Worm (Caenorhabditis elegans) whole organism, L2 larva: ENCODE results near the gene Y54G2A.32.

Source experiments
- R02D3.7 ChIP-seq: fragments of 150-350 bp; optimal IDR thresholded peaks from 2 replicates; lab custom pipeline; 2014; ENCODE audit warnings: missing biosample characterization, missing genetic modification characterization
- ZK546.5 ChIP-seq: sonication (generic microtip); optimal IDR thresholded peaks from 2 replicates; lab custom pipeline; 2017; ENCODE audit warnings: missing biosample characterization, missing genetic modification characterization
- ama-1 ChIP-seq: fragments of 150-350 bp; optimal IDR thresholded peaks from 2 replicates; lab custom pipeline; 2018; ENCODE audit warnings: inconsistent platforms
- blmp-1 ChIP-seq: sonication (generic microtip); optimal IDR thresholded peaks from 2 replicates; lab custom pipeline; 2017; ENCODE audit warnings: missing genetic modification characterization, mild to moderate bottlenecking, missing compliant biosample characterization, antibody characterized with exemption, moderate library complexity; ENCODE audit not compliant: insufficient read depth
- elt-1 ChIP-seq: fragments of 150-350 bp; optimal IDR thresholded peaks from 2 replicates; lab custom pipeline; 2014; ENCODE audit warnings: missing biosample characterization, missing genetic modification characterization
- lsy-2 ChIP-seq, 2 experiments: fragments of 150-350 bp in 1 of 2; sonication (generic microtip) in 1 of 2; optimal IDR thresholded peaks; 2 replicates each; lab custom pipeline; 2014 to 2017; ENCODE audit warnings: missing biosample characterization in 2 of 2, missing genetic modification characterization in 2 of 2
- mdl-1 ChIP-seq, 2 experiments: fragments of 150-350 bp in 1 of 2; sonication (generic microtip) in 1 of 2; optimal IDR thresholded peaks; 2 replicates each; lab custom pipeline; 2017; ENCODE audit warnings: missing biosample characterization in 2 of 2, missing genetic modification characterization in 2 of 2
- nhr-11 ChIP-seq: fragments of 150-350 bp; optimal IDR thresholded peaks from 2 replicates; lab custom pipeline; 2014; ENCODE audit warnings: missing biosample characterization, missing genetic modification characterization
- nhr-12 ChIP-seq: fragments of 150-350 bp; optimal IDR thresholded peaks from 2 replicates; lab custom pipeline; 2014; ENCODE audit warnings: missing biosample characterization, missing genetic modification characterization
- nhr-237 ChIP-seq: fragments of 150-350 bp; optimal IDR thresholded peaks from 2 replicates; lab custom pipeline; 2014; ENCODE audit warnings: missing biosample characterization, missing genetic modification characterization
- nhr-77 ChIP-seq: fragments of 150-350 bp; optimal IDR thresholded peaks from 2 replicates; lab custom pipeline; 2014; ENCODE audit warnings: missing biosample characterization, missing genetic modification characterization
- unc-39 ChIP-seq: fragments of 150-350 bp; optimal IDR thresholded peaks from 2 replicates; lab custom pipeline; 2014; ENCODE audit warnings: missing biosample characterization, missing genetic modification characterization
- unc-62 ChIP-seq: fragments of 150-350 bp; optimal IDR thresholded peaks from 2 replicates; lab custom pipeline; 2014; ENCODE audit warnings: missing biosample characterization, missing genetic modification reagents, missing genetic modification characterization
- ztf-11 ChIP-seq: sonication (generic microtip); optimal IDR thresholded peaks from 2 replicates; lab custom pipeline; 2017; ENCODE audit warnings: missing biosample characterization, missing genetic modification characterization

DNA sequence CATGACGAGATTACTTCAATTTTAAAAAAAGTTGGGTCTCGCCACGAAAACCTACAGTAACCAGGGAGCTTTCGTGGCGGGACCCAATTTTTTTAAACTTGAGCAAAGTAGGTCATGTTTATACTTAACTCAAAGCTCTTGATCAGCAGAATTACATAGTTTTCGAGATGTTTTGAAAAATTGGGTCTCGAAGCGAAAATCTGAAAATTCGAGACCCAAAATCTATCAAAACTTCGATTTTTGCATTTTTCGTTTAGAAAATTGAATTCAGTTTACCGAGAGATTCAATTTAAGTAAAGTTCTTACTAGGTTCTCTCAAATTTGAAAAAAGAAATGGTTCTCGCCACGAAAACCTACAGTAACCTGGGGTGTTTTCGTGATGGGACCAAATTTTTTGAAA is 33.7 kb upstream of the Y54G2A.32 start:
- TF ChIP-seq ZK546.5 (no peak), nhr-77 (tag; lab: Kevin White, UChicago) (no peak), nhr-237 (tag; lab: Kevin White, UChicago) (no peak), unc-62 (GFP tag; lab: Kevin White, UChicago) (no peak), nhr-11 (tag; lab: Kevin White, UChicago) (no peak), ztf-11 (tag; lab: Kevin White, UChicago) (no peak), lsy-2 (tag; optimal IDR thresholded peaks at IDR 0.05; lab: Kevin White, UChicago) (no peak), ama-1 (lab: Kevin White, UChicago) (no peak), nhr-12 (tag; lab: Kevin White, UChicago) (no peak), elt-1 (no peak), blmp-1 (tag; lab: Kevin White, UChicago) (no peak), mdl-1 (tag; optimal IDR thresholded peaks at IDR 0.05; lab: Kevin White, UChicago) (no peak), unc-39 (no peak), R02D3.7 (no peak)
